Worm (Caenorhabditis elegans): Measurements from ENCODE around the gene arrd-15.
A peak's percentile ranks its signal among the peaks of the same experiment; 100 is the strongest.
"Not testable (repeated sequence)": the region's sequence is repeated elsewhere in the genome, so short reads cannot be mapped to it uniquely, and the experiment has no call there.

arrd-15 gene

ce11 chrIII:8899767-8900166 lies 30.1 kb upstream of the arrd-15 start:
- TF ChIP-seq aptf-2 (GFP tag; conservative IDR thresholded peaks at IDR 0.05): no peak
- TF ChIP-seq Y95B8A.8 (GFP tag; IDR thresholded peaks at IDR 0.05): 0 out of 2 replicates have a peak, but pooled peaks have one; percentile 5
- peak; percentile 86 for TF ChIP-seq lsl-1 (GFP tag; optimal IDR thresholded peaks at IDR 0.05)
- TF ChIP-seq zfh-2 (GFP tag; conservative IDR thresholded peaks at IDR 0.05): no peak
- TF ChIP-seq snpc-3.4 (tag; optimal IDR thresholded peaks at IDR 0.05): peak; percentile 78
- TF ChIP-seq him-1 (tag; optimal IDR thresholded peaks at IDR 0.05): peak; percentile 16
- TF ChIP-seq ceh-91 (GFP tag; IDR thresholded peaks at IDR 0.05): peak; percentile 74
- TF ChIP-seq ceh-27 (GFP tag; optimal IDR thresholded peaks at IDR 0.05): no peak
- peak; percentile 31 for TF ChIP-seq attf-5 (GFP tag; optimal IDR thresholded peaks at IDR 0.05)
- no peak for TF ChIP-seq ceh-40 (GFP tag; IDR thresholded peaks at IDR 0.05)
- no peak for TF ChIP-seq hlh-26 (GFP tag; conservative IDR thresholded peaks at IDR 0.05)
- peak; percentile 76 for TF ChIP-seq madf-8 (GFP tag; conservative IDR thresholded peaks at IDR 0.05)
- peak in 1 of 3 experiments; percentile 1 for TF ChIP-seq lin-35 (GFP tag; optimal IDR thresholded peaks at IDR 0.05)
- peak; percentile 62 for TF ChIP-seq lin-54 (GFP tag; optimal IDR thresholded peaks at IDR 0.05)
- TF ChIP-seq madf-6 (GFP tag; IDR thresholded peaks at IDR 0.05): peak; percentile 86
- TF ChIP-seq mxl-1 (tag; optimal IDR thresholded peaks at IDR 0.05): no peak
- TF ChIP-seq F33H1.4 (GFP tag; IDR thresholded peaks at IDR 0.05): peak; percentile 91
- TF ChIP-seq ztf-3 (GFP tag; optimal IDR thresholded peaks at IDR 0.05): no peak
- TF ChIP-seq F23B12.7 (tag; optimal IDR thresholded peaks at IDR 0.05; ENCODE audit: insufficient read depth): peak; percentile 23
- TF ChIP-seq ets-4 (GFP tag; optimal IDR thresholded peaks at IDR 0.05): no peak
- TF ChIP-seq athp-1 (tag; optimal IDR thresholded peaks at IDR 0.05): peak; percentile 33
- TF ChIP-seq nfyb-1 (GFP tag; IDR thresholded peaks at IDR 0.05): peak; percentile 56; the same call in 1 of the 2 replicates
- no peak for TF ChIP-seq B0019.2 (GFP tag; conservative IDR thresholded peaks at IDR 0.05)
- TF ChIP-seq ztf-18 (tag; optimal IDR thresholded peaks at IDR 0.05): peak; percentile 43
- TF ChIP-seq D2030.7 (GFP tag; IDR thresholded peaks at IDR 0.05): peak; percentile 56; the same call in 1 of the 2 replicates
- no peak for TF ChIP-seq T26A5.8 (tag; optimal IDR thresholded peaks at IDR 0.05)
- no peak for TF ChIP-seq ztf-26 (tag; optimal IDR thresholded peaks at IDR 0.05)
- peak; percentile 73 for TF ChIP-seq dpl-1 (GFP tag; optimal IDR thresholded peaks at IDR 0.05)
- TF ChIP-seq snpc-4 (GFP tag; optimal IDR thresholded peaks at IDR 0.05): no peak
- peak in 1 of 4 experiments; percentile 19 for TF ChIP-seq snpc-4 (tag; optimal IDR thresholded peaks at IDR 0.05)
- no peak for TF ChIP-seq chd-7 (tag; optimal IDR thresholded peaks at IDR 0.05)
- no peak for TF ChIP-seq cebp-2 (GFP tag; IDR thresholded peaks at IDR 0.05)
- peak; percentile 11; the same call in 1 of the 2 replicates for TF ChIP-seq hmg-1.2 (GFP tag; IDR thresholded peaks at IDR 0.05)
- no peak for TF ChIP-seq unc-130 (GFP tag; optimal IDR thresholded peaks at IDR 0.05)
- TF ChIP-seq F52B5.7 (tag; optimal IDR thresholded peaks at IDR 0.05): no peak
- TF ChIP-seq dox-1 (GFP tag; IDR thresholded peaks at IDR 0.05): peak; percentile 48
- peak; percentile 83 for TF ChIP-seq efl-1 (GFP tag; optimal IDR thresholded peaks at IDR 0.05)
- peak; percentile 73 for TF ChIP-seq xnd-1 (tag; optimal IDR thresholded peaks at IDR 0.05)
- TF ChIP-seq attf-3 (GFP tag; conservative IDR thresholded peaks at IDR 0.05): peak; percentile 77
- TF ChIP-seq egrh-3 (GFP tag; IDR thresholded peaks at IDR 0.05): no peak

DNA sequence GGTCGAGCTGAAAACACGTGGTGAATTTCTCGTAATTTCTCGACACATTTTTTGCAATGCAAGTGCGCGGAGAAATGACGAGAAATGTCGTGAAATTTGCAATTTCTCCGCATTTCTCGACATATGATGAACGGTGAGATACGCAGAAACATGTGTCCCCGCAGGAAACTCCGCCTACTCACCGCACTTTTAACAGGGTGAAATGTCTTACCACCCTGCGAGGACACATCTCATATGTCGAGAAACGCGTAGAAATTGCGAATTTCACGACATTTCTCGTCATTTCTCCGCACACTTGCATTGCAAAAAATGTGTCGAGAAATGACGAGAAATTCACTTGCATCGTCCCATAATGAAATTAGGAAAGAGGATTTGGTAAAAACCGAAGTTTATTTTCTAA lies 28.7 kb upstream of the arrd-15 start:
- TF ChIP-seq lsl-1 (GFP tag; optimal IDR thresholded peaks at IDR 0.05) (peak; percentile 12), hmg-1.2 (GFP tag; IDR thresholded peaks at IDR 0.05) (0 out of 2 replicates have a peak, but pooled peaks have one; percentile 42), Y53G8AR.9 (GFP tag; conservative IDR thresholded peaks at IDR 0.05) (0 out of 2 replicates have a peak, but pooled peaks have one; percentile 45), lin-54 (GFP tag; optimal IDR thresholded peaks at IDR 0.05) (peak; percentile 21), mcd-1 (GFP tag; IDR thresholded peaks at IDR 0.05) (peak; percentile 56), madf-6 (GFP tag; IDR thresholded peaks at IDR 0.05) (peak; percentile 69), pbrm-1 (GFP tag; IDR thresholded peaks at IDR 0.05) (peak; percentile 90), nfyb-1 (GFP tag; IDR thresholded peaks at IDR 0.05) (0 out of 2 replicates have a peak, but pooled peaks have one; percentile 11), F33H1.4 (GFP tag; IDR thresholded peaks at IDR 0.05) (peak; percentile 69), F39B2.1 (GFP tag; IDR thresholded peaks at IDR 0.05) (peak; percentile 99), tbp1 (GFP tag; optimal IDR thresholded peaks at IDR 0.05) (peak; percentile 39), cebp-1 (tag; optimal IDR thresholded peaks at IDR 0.05) (peak; percentile 3), ekl-4 (GFP tag; IDR thresholded peaks at IDR 0.05) (peak; percentile 79), snpc-4 (tag; optimal IDR thresholded peaks at IDR 0.05) (peak in 1 of 4 experiments; percentile 39), rcor-1 (GFP tag; IDR thresholded peaks at IDR 0.05) (peak; percentile 42; the same call in 1 of the 2 replicates)
- TF ChIP-seq cebp-1 (GFP tag; IDR thresholded peaks at IDR 0.05); snpc-4 (GFP tag; optimal IDR thresholded peaks at IDR 0.05): not testable (repeated sequence)
